Fruit fly (Drosophila melanogaster) whole organism, embryonic: ENCODE data around the gene sphinx1.

ENCODE experiments used
- CG10147 ChIP-seq: fragments of 200-800 bp; sonication (Bioruptor generic); optimal IDR thresholded peaks from 2 replicates; lab custom pipeline; 2019; ENCODE audit warnings: missing biosample characterization, mild to moderate bottlenecking, missing genetic modification characterization, moderate library complexity
- CG11398 ChIP-seq: fragments of 200-800 bp; sonication (Bioruptor generic); optimal IDR thresholded peaks from 2 replicates; lab custom pipeline; 2016; ENCODE audit warnings: missing biosample characterization, missing genetic modification characterization
- CG11456 ChIP-seq: fragments of 200-800 bp; sonication (Bioruptor generic); IDR thresholded peaks from 3 replicates; pipeline ENCODE4 v1.3.6; 2022; ENCODE audit warnings: missing biosample characterization, missing genetic modification characterization
- CG12071 ChIP-seq: fragments of 200-800 bp; sonication (Bioruptor generic); optimal IDR thresholded peaks from 3 replicates; lab custom pipeline; 2018; ENCODE audit warnings: missing biosample characterization, mild to moderate bottlenecking, missing genetic modification characterization
- CG13287 ChIP-seq: fragments of 200-800 bp; sonication (Bioruptor generic); IDR thresholded peaks from 2 replicates; pipeline ENCODE4 v1.3.6; 2022; ENCODE audit warnings: missing biosample characterization, missing genetic modification characterization; ENCODE audit not compliant: partially characterized antibody
- CG14050 ChIP-seq: fragments of 200-800 bp; sonication (Bioruptor generic); IDR thresholded peaks from 3 replicates; pipeline ENCODE4 v1.3.6; 2022; ENCODE audit warnings: missing biosample characterization, missing genetic modification characterization
- CG15479 ChIP-seq: fragments of 200-800 bp; sonication (Bioruptor generic); optimal IDR thresholded peaks from 3 replicates; lab custom pipeline; 2019; ENCODE audit warnings: missing biosample characterization, mild to moderate bottlenecking, missing genetic modification characterization, moderate library complexity
- CG16863 ChIP-seq: fragments of 200-800 bp; sonication (Bioruptor generic); optimal IDR thresholded peaks from 3 replicates; lab custom pipeline; 2016; ENCODE audit warnings: missing biosample characterization, missing genetic modification characterization
- CG17359 ChIP-seq: fragments of 200-800 bp; sonication (Bioruptor generic); optimal IDR thresholded peaks from 3 replicates; lab custom pipeline; 2018; ENCODE audit warnings: missing biosample characterization, mild to moderate bottlenecking, missing genetic modification characterization, moderate library complexity
- CG18476 ChIP-seq: fragments of 200-800 bp; sonication (Bioruptor generic); optimal IDR thresholded peaks from 2 replicates; lab custom pipeline; 2016; ENCODE audit warnings: missing biosample characterization, mild to moderate bottlenecking, missing genetic modification characterization
- CG18619 ChIP-seq: fragments of 200-800 bp; sonication (Bioruptor generic); optimal IDR thresholded peaks from 3 replicates; lab custom pipeline; 2017; ENCODE audit warnings: missing biosample characterization, mild to moderate bottlenecking, missing genetic modification characterization
- CG31224 ChIP-seq: fragments of 200-800 bp; sonication (Bioruptor generic); IDR thresholded peaks from 2 replicates; pipeline ENCODE4 v1.3.6; 2022; ENCODE audit warnings: missing biosample characterization, missing genetic modification characterization
- CG32532 ChIP-seq: fragments of 200-800 bp; sonication (Bioruptor generic); IDR thresholded peaks from 2 replicates; pipeline ENCODE4 v1.3.6; 2022; ENCODE audit warnings: missing biosample characterization, missing genetic modification characterization
- CG43689 ChIP-seq: fragments of 200-800 bp; sonication (Bioruptor generic); IDR thresholded peaks from 2 replicates; pipeline ENCODE4 v1.3.6; 2022; ENCODE audit warnings: missing biosample characterization, missing genetic modification characterization
- CG4730 ChIP-seq: fragments of 200-800 bp; sonication (Bioruptor generic); IDR thresholded peaks from 2 replicates; pipeline ENCODE4 v1.3.6; 2022; ENCODE audit warnings: missing biosample characterization, missing genetic modification characterization
- CG5180 ChIP-seq: fragments of 200-800 bp; sonication (Bioruptor generic); optimal IDR thresholded peaks from 3 replicates; lab custom pipeline; 2017; ENCODE audit warnings: missing biosample characterization, missing genetic modification characterization, mild to moderate bottlenecking, moderate library complexity, missing genetic modification reagents
- CoRest ChIP-seq: fragments of 200-800 bp; sonication (Bioruptor generic); optimal IDR thresholded peaks from 3 replicates; lab custom pipeline; 2018; ENCODE audit warnings: missing biosample characterization, mild to moderate bottlenecking, missing genetic modification characterization, moderate library complexity
- Dref ChIP-seq: fragments of 200-800 bp; sonication (Bioruptor generic); IDR thresholded peaks from 2 replicates; pipeline ENCODE4 v1.3.6; 2022; ENCODE audit warnings: missing biosample characterization, missing genetic modification characterization
- GATAe ChIP-seq: fragments of 200-800 bp; sonication (Bioruptor generic); conservative IDR thresholded peaks from 2 replicates; pipeline ENCODE4 v1.3.6; 2022; ENCODE audit warnings: missing biosample characterization, missing genetic modification characterization
- Gsc ChIP-seq: fragments of 200-800 bp; sonication (Bioruptor generic); IDR thresholded peaks from 2 replicates; pipeline ENCODE4 v1.3.6; 2022; ENCODE audit warnings: missing biosample characterization, missing genetic modification characterization
- Hr3 ChIP-seq: fragments of 200-800 bp; sonication (Bioruptor generic); optimal IDR thresholded peaks from 3 replicates; lab custom pipeline; 2016; ENCODE audit warnings: missing biosample characterization, missing genetic modification characterization
- Hr39 ChIP-seq: fragments of >200 bp; optimal IDR thresholded peaks from 2 replicates; lab custom pipeline; 2017
- Hr78 ChIP-seq, 2 experiments: fragments of 200-800 bp in 1 of 2; fragments of >200 bp in 1 of 2; sonication (Bioruptor generic) in 1 of 2; optimal IDR thresholded peaks; 2 replicates each; lab custom pipeline; 2017 to 2019; ENCODE audit warnings: missing biosample characterization in 2 of 2, missing genetic modification characterization in 2 of 2, mild to moderate bottlenecking in 1 of 2, moderate library complexity in 1 of 2
- Lhr ChIP-seq: fragments of 200-800 bp; sonication (Bioruptor generic); optimal IDR thresholded peaks from 3 replicates; lab custom pipeline; 2017; ENCODE audit warnings: mild to moderate bottlenecking, missing biosample characterization, missing genetic modification reagents, missing genetic modification characterization
- Lpt ChIP-seq: fragments of >200 bp; optimal IDR thresholded peaks from 2 replicates; lab custom pipeline; 2018; ENCODE audit warnings: missing biosample characterization, missing genetic modification characterization
- Mrtf ChIP-seq: fragments of 200-800 bp; sonication (Bioruptor generic); IDR thresholded peaks from 3 replicates; pipeline ENCODE4 v1.3.6; 2022; ENCODE audit warnings: missing biosample characterization, missing genetic modification characterization
- Pdp1 ChIP-seq, 2 experiments: fragments of 200-800 bp; sonication (Bioruptor generic); optimal IDR thresholded peaks; 3 replicates each; lab custom pipeline; 2016; ENCODE audit warnings: missing biosample characterization in 2 of 2, missing genetic modification characterization in 2 of 2, mild to moderate bottlenecking in 1 of 2, moderate library complexity in 1 of 2
- ac ChIP-seq: fragments of 200-800 bp; sonication (Bioruptor generic); optimal IDR thresholded peaks from 3 replicates; lab custom pipeline; 2017; ENCODE audit warnings: missing biosample characterization, mild to moderate bottlenecking, missing genetic modification characterization
- ash1 ChIP-seq: fragments of 200-800 bp; sonication (Bioruptor generic); optimal IDR thresholded peaks from 2 replicates; lab custom pipeline; 2018; ENCODE audit warnings: missing biosample characterization, mild to moderate bottlenecking, missing genetic modification characterization
- az2 ChIP-seq: fragments of 200-800 bp; sonication (Bioruptor generic); optimal IDR thresholded peaks from 3 replicates; lab custom pipeline; 2016; ENCODE audit warnings: missing biosample characterization, missing genetic modification characterization
- br ChIP-seq: fragments of >200 bp; optimal IDR thresholded peaks from 2 replicates; lab custom pipeline; 2017
- bsh ChIP-seq, 2 experiments: fragments of 200-800 bp; sonication (Bioruptor generic); optimal IDR thresholded peaks; 2 replicates each; lab custom pipeline; 2017 to 2018; ENCODE audit warnings: mild to moderate bottlenecking in 2 of 2, missing biosample characterization in 2 of 2, missing genetic modification characterization in 2 of 2, moderate library complexity in 1 of 2
- chinmo ChIP-seq: fragments of 200-800 bp; sonication (Bioruptor generic); IDR thresholded peaks from 4 replicates; pipeline ENCODE4 v1.3.6; 2022; ENCODE audit warnings: missing biosample characterization, missing genetic modification characterization; ENCODE audit not compliant: partially characterized antibody
- dati ChIP-seq: fragments of 200-800 bp; sonication (Bioruptor generic); IDR thresholded peaks from 2 replicates; pipeline ENCODE4 v1.3.6; 2022; ENCODE audit warnings: missing biosample characterization, missing genetic modification characterization
- exex ChIP-seq: fragments of 200-800 bp; sonication (Bioruptor generic); optimal IDR thresholded peaks from 4 replicates; lab custom pipeline; 2018; ENCODE audit warnings: missing biosample characterization, mild to moderate bottlenecking, missing genetic modification characterization, moderate library complexity
- ftz-f1 ChIP-seq: fragments of 200-800 bp; sonication (Bioruptor generic); optimal IDR thresholded peaks from 2 replicates; lab custom pipeline; 2016; ENCODE audit warnings: missing biosample characterization, missing genetic modification characterization
- grn ChIP-seq: fragments of 200-800 bp; sonication (Bioruptor generic); optimal IDR thresholded peaks from 3 replicates; lab custom pipeline; 2017; ENCODE audit warnings: missing biosample characterization, missing genetic modification characterization
- gsb ChIP-seq: fragments of 200-800 bp; sonication (Bioruptor generic); IDR thresholded peaks from 2 replicates; pipeline ENCODE4 v1.3.6; 2022; ENCODE audit warnings: missing biosample characterization, missing genetic modification characterization
- lab ChIP-seq: fragments of 200-800 bp; sonication (Bioruptor generic); optimal IDR thresholded peaks from 3 replicates; lab custom pipeline; 2017; ENCODE audit warnings: missing biosample characterization, missing genetic modification characterization, mild to moderate bottlenecking, moderate library complexity, missing genetic modification reagents
- mirr ChIP-seq: fragments of 200-800 bp; sonication (Bioruptor generic); optimal IDR thresholded peaks from 3 replicates; lab custom pipeline; 2018; ENCODE audit warnings: missing biosample characterization, mild to moderate bottlenecking, missing genetic modification characterization
- nerfin-1 ChIP-seq: fragments of 200-800 bp; sonication (Bioruptor generic); optimal IDR thresholded peaks from 3 replicates; lab custom pipeline; 2019; ENCODE audit warnings: missing biosample characterization, mild to moderate bottlenecking, missing genetic modification characterization, moderate library complexity
- oc ChIP-seq: fragments of 200-800 bp; sonication (Bioruptor generic); optimal IDR thresholded peaks from 2 replicates; lab custom pipeline; 2018; ENCODE audit warnings: missing biosample characterization, mild to moderate bottlenecking, missing genetic modification characterization, moderate library complexity
- pb ChIP-seq: fragments of 200-800 bp; sonication (Bioruptor generic); optimal IDR thresholded peaks from 3 replicates; lab custom pipeline; 2016; ENCODE audit warnings: missing biosample characterization, missing genetic modification characterization
- pros ChIP-seq: fragments of 200-800 bp; sonication (Bioruptor generic); optimal IDR thresholded peaks from 3 replicates; lab custom pipeline; 2019; ENCODE audit warnings: missing biosample characterization, mild to moderate bottlenecking, missing genetic modification characterization, moderate library complexity
- salm ChIP-seq: fragments of 200-800 bp; sonication (Bioruptor generic); optimal IDR thresholded peaks from 2 replicates; lab custom pipeline; 2018; ENCODE audit warnings: missing biosample characterization, mild to moderate bottlenecking, missing genetic modification characterization
- schlank ChIP-seq: fragments of 200-800 bp; sonication (Bioruptor generic); optimal IDR thresholded peaks from 2 replicates; lab custom pipeline; 2018; ENCODE audit warnings: missing biosample characterization, mild to moderate bottlenecking, missing genetic modification characterization
- scrt ChIP-seq: fragments of 200-800 bp; sonication (Bioruptor generic); optimal IDR thresholded peaks from 2 replicates; lab custom pipeline; 2018; ENCODE audit warnings: missing biosample characterization, mild to moderate bottlenecking, missing genetic modification characterization, moderate library complexity
- sisA ChIP-seq: fragments of 200-800 bp; sonication (Bioruptor generic); IDR thresholded peaks from 2 replicates; pipeline ENCODE4 v1.3.6; 2022; ENCODE audit warnings: missing biosample characterization, missing genetic modification characterization
- sna ChIP-seq: fragments of 200-800 bp; sonication (Bioruptor generic); IDR thresholded peaks from 2 replicates; pipeline ENCODE4 v1.3.6; 2022; ENCODE audit warnings: missing biosample characterization, missing genetic modification characterization; ENCODE audit not compliant: partially characterized antibody
- stwl ChIP-seq: fragments of 200-800 bp; sonication (Bioruptor generic); optimal IDR thresholded peaks from 3 replicates; lab custom pipeline; 2018; ENCODE audit warnings: missing biosample characterization, mild to moderate bottlenecking, missing genetic modification characterization, moderate library complexity
- tup ChIP-seq: fragments of 200-800 bp; sonication (Bioruptor generic); optimal IDR thresholded peaks from 2 replicates; lab custom pipeline; 2016; ENCODE audit warnings: missing biosample characterization, mild to moderate bottlenecking, missing genetic modification characterization, moderate library complexity

sphinx1 gene

dm6 chr3L:7432265-7432664 is 6.9 kb downstream of the sphinx1 start (continued):
- TF ChIP-seq Lhr (GFP tag; lab: Kevin White, UChicago) (no peak), stwl (tag; lab: Kevin White, UChicago) (peak; percentile 15), schlank (tag; lab: Kevin White, UChicago) (no peak), GATAe (GFP tag; lab: Robert Waterston, UW) (peak; percentile 65), gsb (GFP tag; lab: Robert Waterston, UW) (no peak), exex (tag; lab: Kevin White, UChicago) (peak; percentile 74), CG11456 (no peak), sna (no peak), CG10147 (GFP tag; lab: Kevin White, UChicago) (no peak), ftz-f1 (GFP tag; lab: Kevin White, UChicago) (no peak), CG32532 (no peak), bsh (GFP tag; optimal IDR thresholded peaks at IDR 0.05; lab: Kevin White, UChicago) (no peak), Hr78 (GFP tag; optimal IDR thresholded peaks at IDR 0.05; lab: Kevin White, UChicago) (no peak), CG31224 (no peak), CG18476 (GFP tag; lab: Kevin White, UChicago) (no peak), pb (GFP tag; lab: Kevin White, UChicago) (no peak), br (no peak), CG5180 (GFP tag; lab: Kevin White, UChicago) (no peak), dati (GFP tag; lab: Robert Waterston, UW) (no peak), CG16863 (GFP tag; lab: Kevin White, UChicago) (no peak), lab (GFP tag; lab: Kevin White, UChicago) (peak; percentile 64), CG18619 (GFP tag; lab: Kevin White, UChicago) (no peak), oc (no peak), CG43689 (no peak), Hr3 (GFP tag; lab: Kevin White, UChicago) (no peak), CG12071 (GFP tag; lab: Kevin White, UChicago) (no peak), grn (GFP tag; lab: Kevin White, UChicago) (peak; percentile 47), Pdp1 (GFP tag; optimal IDR thresholded peaks at IDR 0.05; lab: Kevin White, UChicago) (no peak), chinmo (GFP tag; lab: Robert Waterston, UW) (0 out of 4 replicates have a peak, but pooled peaks have one; percentile 57), CG4730 (GFP tag; lab: Robert Waterston, UW) (no peak), scrt (GFP tag; lab: Kevin White, UChicago) (no peak), CG13287 (0 out of 2 replicates have a peak, but pooled peaks have one; percentile 7), nerfin-1 (no peak), Gsc (no peak), Hr39 (lab: Kevin White, UChicago) (no peak), mirr (GFP tag; lab: Kevin White, UChicago) (peak; percentile 11), Lpt (GFP tag; lab: Kevin White, UChicago) (no peak), ash1 (GFP tag; lab: Kevin White, UChicago) (no peak), Dref (GFP tag; lab: Robert Waterston, UW) (no peak), pros (GFP tag; lab: Kevin White, UChicago) (no peak), CG15479 (GFP tag; lab: Kevin White, UChicago) (no peak), tup (GFP tag; lab: Kevin White, UChicago) (no peak), ac (GFP tag; lab: Kevin White, UChicago) (no peak), CG17359 (tag; lab: Kevin White, UChicago) (no peak), az2 (GFP tag; lab: Kevin White, UChicago) (no peak), CG11398 (GFP tag; lab: Kevin White, UChicago) (no peak), Mrtf (GFP tag; lab: Robert Waterston, UW) (no peak), CG14050 (no peak), salm (tag; lab: Kevin White, UChicago) (no peak), CoRest (no peak), sisA (GFP tag; lab: Robert Waterston, UW) (no peak)
